Fruit fly (Drosophila melanogaster): ENCODE data around the gene CG13950.

CG13950 gene

dm6 chr2L:866950-867744 is 7.2 kb downstream of the CG13950 start (continued):
- TF ChIP-seq CG7271 (tag; optimal IDR thresholded peaks at IDR 0.05) (peak; percentile 28), wor (GFP tag; IDR thresholded peaks at IDR 0.05) (peak; percentile 84), Awh (GFP tag; IDR thresholded peaks at IDR 0.05) (peak; percentile 95), CG10267 (tag; optimal IDR thresholded peaks at IDR 0.05) (peak; percentile 82), chm (GFP tag; IDR thresholded peaks at IDR 0.05) (peak; percentile 94), Hand (GFP tag; optimal IDR thresholded peaks at IDR 0.05) (peak; percentile 77), dpn (GFP tag; optimal IDR thresholded peaks at IDR 0.05) (peak; percentile 90 to 93), CrebB (tag; optimal IDR thresholded peaks at IDR 0.05) (peak; percentile 89), D19B (GFP tag; optimal IDR thresholded peaks at IDR 0.05) (peak; percentile 81), CG4617 (GFP tag; optimal IDR thresholded peaks at IDR 0.05; ENCODE audit: borderline replicate concordance) (peak; percentile 50), CG11560 (tag; IDR thresholded peaks at IDR 0.05) (peak; percentile 82), hbn (GFP tag; IDR thresholded peaks at IDR 0.05; ENCODE audit: partially characterized antibody) (no peak), MTF-1 (GFP tag; optimal IDR thresholded peaks at IDR 0.05; ENCODE audit: borderline replicate concordance) (peak; percentile 85), phol (tag; optimal IDR thresholded peaks at IDR 0.05) (peak; percentile 89), CG2129 (GFP tag; IDR thresholded peaks at IDR 0.05; ENCODE audit: partially characterized antibody) (no peak), Trl (optimal IDR thresholded peaks at IDR 0.05) (peak; percentile 41), Trl (GFP tag; optimal IDR thresholded peaks at IDR 0.05) (peak; percentile 91), CG14050 (GFP tag; IDR thresholded peaks at IDR 0.05) (peak; percentile 94), CG13624 (GFP tag; optimal IDR thresholded peaks at IDR 0.05) (peak; percentile 93), CG9437 (GFP tag; optimal IDR thresholded peaks at IDR 0.05) (peak; percentile 76), tup (GFP tag; optimal IDR thresholded peaks at IDR 0.05) (peak; percentile 85), grau (tag; optimal IDR thresholded peaks at IDR 0.05) (peak; percentile 99), rib (GFP tag; IDR thresholded peaks at IDR 0.05) (peak; percentile 95), HmgD (GFP tag; optimal IDR thresholded peaks at IDR 0.05) (no peak), CG18764 (GFP tag; optimal IDR thresholded peaks at IDR 0.05) (peak; percentile 81), Rfx (GFP tag; IDR thresholded peaks at IDR 0.05) (peak; percentile 98), CG16863 (GFP tag; optimal IDR thresholded peaks at IDR 0.05) (peak; percentile 90), CG14710 (tag; optimal IDR thresholded peaks at IDR 0.05) (peak; percentile 83), kay (GFP tag; optimal IDR thresholded peaks at IDR 0.05) (peak; percentile 84), run (tag; optimal IDR thresholded peaks at IDR 0.05) (peak; percentile 78), nau (GFP tag; optimal IDR thresholded peaks at IDR 0.05) (peak; percentile 74), schlank (tag; optimal IDR thresholded peaks at IDR 0.05) (peak; percentile 90), chn (GFP tag; optimal IDR thresholded peaks at IDR 0.05) (peak; percentile 85), ssp (GFP tag; IDR thresholded peaks at IDR 0.05) (peak; percentile 86), trem (tag; optimal IDR thresholded peaks at IDR 0.05) (peak; percentile 62), Nf-YA (GFP tag; IDR thresholded peaks at IDR 0.05) (peak; percentile 88), crc (GFP tag; optimal IDR thresholded peaks at IDR 0.05) (peak; percentile 74), Taf1 (GFP tag; IDR thresholded peaks at IDR 0.05) (peak; percentile 91), CG4707 (GFP tag; optimal IDR thresholded peaks at IDR 0.05) (peak; percentile 81), cg (GFP tag; optimal IDR thresholded peaks at IDR 0.05) (peak; percentile 90), Hr78 (GFP tag; optimal IDR thresholded peaks at IDR 0.05) (peak in 1 of 2 experiments; percentile 59), CG31441 (GFP tag; IDR thresholded peaks at IDR 0.05) (peak; percentile 88), Dip2 (GFP tag; IDR thresholded peaks at IDR 0.05) (peak; percentile 47; the same call in 1 of the 2 replicates), CG10959 (GFP tag; IDR thresholded peaks at IDR 0.05) (peak; percentile 91), Dp (GFP tag; optimal IDR thresholded peaks at IDR 0.05) (no peak), vvl (GFP tag; IDR thresholded peaks at IDR 0.05) (peak; percentile 98), CG4404 (GFP tag; IDR thresholded peaks at IDR 0.05) (peak; percentile 93), CG12299 (tag; optimal IDR thresholded peaks at IDR 0.05) (peak; percentile 93), Chrac-16 (GFP tag; optimal IDR thresholded peaks at IDR 0.05) (peak; percentile 94)

Data from whole organism, embryonic.